Fruit fly (Drosophila melanogaster) whole organism, embryonic: ENCODE data around the gene CG31525.

ENCODE experiments used
- ATbp ChIP-seq: fragments of 200-800 bp; sonication (Bioruptor generic); optimal IDR thresholded peaks from 2 replicates; lab custom pipeline; 2017; ENCODE audit warnings: missing biosample characterization, mild to moderate bottlenecking, missing genetic modification characterization, missing genetic modification reagents
- CG10543 ChIP-seq: fragments of 200-800 bp; sonication (Bioruptor generic); optimal IDR thresholded peaks from 3 replicates; lab custom pipeline; 2017; ENCODE audit warnings: missing biosample characterization, mild to moderate bottlenecking, missing genetic modification characterization, moderate library complexity
- CG10979 ChIP-seq: fragments of 200-800 bp; sonication (Bioruptor generic); optimal IDR thresholded peaks from 2 replicates; lab custom pipeline; 2018; ENCODE audit warnings: missing biosample characterization, mild to moderate bottlenecking, missing genetic modification characterization, moderate library complexity
- CG11696 ChIP-seq: fragments of 200-800 bp; sonication (Bioruptor generic); IDR thresholded peaks from 2 replicates; pipeline ENCODE4 v1.3.6; 2022; ENCODE audit warnings: missing biosample characterization, missing genetic modification characterization
- CG13123 ChIP-seq: fragments of 200-800 bp; sonication (Bioruptor generic); optimal IDR thresholded peaks from 2 replicates; lab custom pipeline; 2016; ENCODE audit warnings: missing biosample characterization, missing genetic modification characterization
- CG15011 ChIP-seq: fragments of 200-800 bp; sonication (Bioruptor generic); optimal IDR thresholded peaks from 3 replicates; lab custom pipeline; 2018; ENCODE audit warnings: missing biosample characterization, mild to moderate bottlenecking, missing genetic modification characterization
- CG17912 ChIP-seq: fragments of 200-800 bp; sonication (Bioruptor generic); optimal IDR thresholded peaks from 2 replicates; lab custom pipeline; 2018; ENCODE audit warnings: missing biosample characterization, mild to moderate bottlenecking, missing genetic modification characterization
- CG1832 ChIP-seq: fragments of 200-800 bp; sonication (Bioruptor generic); optimal IDR thresholded peaks from 2 replicates; lab custom pipeline; 2017; ENCODE audit warnings: missing biosample characterization, mild to moderate bottlenecking, missing genetic modification characterization, inconsistent platforms
- CG18476 ChIP-seq: fragments of 200-800 bp; sonication (Bioruptor generic); optimal IDR thresholded peaks from 2 replicates; lab custom pipeline; 2016; ENCODE audit warnings: missing biosample characterization, mild to moderate bottlenecking, missing genetic modification characterization
- CG2712 ChIP-seq: fragments of 200-800 bp; optimal IDR thresholded peaks from 3 replicates; lab custom pipeline; 2019; ENCODE audit warnings: missing biosample characterization, mild to moderate bottlenecking, missing genetic modification characterization, moderate library complexity
- CG3065 ChIP-seq: fragments of 200-800 bp; sonication (Bioruptor generic); optimal IDR thresholded peaks from 2 replicates; lab custom pipeline; 2016; ENCODE audit warnings: missing biosample characterization, missing genetic modification characterization
- CG3163 ChIP-seq: fragments of 200-800 bp; sonication (Bioruptor generic); optimal IDR thresholded peaks from 3 replicates; lab custom pipeline; 2016; ENCODE audit warnings: missing biosample characterization, missing genetic modification characterization
- CG34224 ChIP-seq: fragments of 200-800 bp; sonication (Bioruptor generic); IDR thresholded peaks from 3 replicates; pipeline ENCODE4 v1.3.6; 2022; ENCODE audit warnings: missing biosample characterization, missing genetic modification characterization; ENCODE audit not compliant: partially characterized antibody
- CG3847 ChIP-seq: fragments of 200-800 bp; sonication (Bioruptor generic); IDR thresholded peaks from 2 replicates; pipeline ENCODE4 v1.3.6; 2022; ENCODE audit warnings: missing biosample characterization, missing genetic modification characterization
- CG42726 ChIP-seq: fragments of 200-800 bp; sonication (Bioruptor generic); IDR thresholded peaks from 2 replicates; pipeline ENCODE4 v1.3.6; 2022; ENCODE audit warnings: missing biosample characterization, missing genetic modification characterization; ENCODE audit not compliant: partially characterized antibody
- CG4424 ChIP-seq: fragments of 200-800 bp; sonication (Bioruptor generic); optimal IDR thresholded peaks from 3 replicates; lab custom pipeline; 2016; ENCODE audit warnings: missing biosample characterization, missing genetic modification characterization
- CG4730 ChIP-seq: fragments of 200-800 bp; sonication (Bioruptor generic); IDR thresholded peaks from 2 replicates; pipeline ENCODE4 v1.3.6; 2022; ENCODE audit warnings: missing biosample characterization, missing genetic modification characterization
- CG6689 ChIP-seq: fragments of 200-800 bp; sonication (Bioruptor generic); IDR thresholded peaks from 2 replicates; pipeline ENCODE4 v1.3.6; 2022; ENCODE audit warnings: missing biosample characterization, missing genetic modification characterization
- CG6765 ChIP-seq: fragments of 200-800 bp; sonication (Bioruptor generic); optimal IDR thresholded peaks from 3 replicates; lab custom pipeline; 2017; ENCODE audit warnings: missing biosample characterization, mild to moderate bottlenecking, missing genetic modification characterization
- CG7372 ChIP-seq: fragments of 200-800 bp; sonication (Bioruptor generic); IDR thresholded peaks from 2 replicates; pipeline ENCODE4 v1.3.6; 2022; ENCODE audit warnings: missing biosample characterization, missing genetic modification characterization
- CG8089 ChIP-seq: fragments of 200-800 bp; sonication (Bioruptor generic); optimal IDR thresholded peaks from 3 replicates; lab custom pipeline; 2016; ENCODE audit warnings: missing biosample characterization, missing genetic modification characterization
- CG8924 ChIP-seq: fragments of 200-800 bp; optimal IDR thresholded peaks from 3 replicates; lab custom pipeline; 2019; ENCODE audit warnings: missing biosample characterization, mild to moderate bottlenecking, missing genetic modification characterization, moderate library complexity
- Camta ChIP-seq: fragments of 200-800 bp; sonication (Bioruptor generic); optimal IDR thresholded peaks from 2 replicates; lab custom pipeline; 2016; ENCODE audit warnings: missing biosample characterization, missing genetic modification characterization
- CoRest ChIP-seq: fragments of 200-800 bp; sonication (Bioruptor generic); optimal IDR thresholded peaks from 3 replicates; lab custom pipeline; 2018; ENCODE audit warnings: missing biosample characterization, mild to moderate bottlenecking, missing genetic modification characterization, moderate library complexity
- Dip3 ChIP-seq: fragments of 200-800 bp; sonication (Bioruptor generic); optimal IDR thresholded peaks from 3 replicates; lab custom pipeline; 2016; ENCODE audit warnings: missing biosample characterization, missing genetic modification characterization
- Fer1 ChIP-seq: fragments of 200-800 bp; sonication (Bioruptor generic); optimal IDR thresholded peaks from 2 replicates; lab custom pipeline; 2017; ENCODE audit warnings: missing biosample characterization, mild to moderate bottlenecking, missing genetic modification characterization
- HLHmδ ChIP-seq: fragments of 200-800 bp; sonication (Bioruptor generic); optimal IDR thresholded peaks from 2 replicates; lab custom pipeline; 2018; ENCODE audit warnings: missing biosample characterization, mild to moderate bottlenecking, missing genetic modification characterization, moderate library complexity
- HmgD ChIP-seq: fragments of 200-800 bp; sonication (Bioruptor generic); optimal IDR thresholded peaks from 3 replicates; lab custom pipeline; 2016; ENCODE audit warnings: missing biosample characterization, missing genetic modification characterization
- HmgZ ChIP-seq: fragments of 200-800 bp; sonication (Bioruptor generic); optimal IDR thresholded peaks from 2 replicates; lab custom pipeline; 2018; ENCODE audit warnings: missing biosample characterization, mild to moderate bottlenecking, missing genetic modification characterization
- Kr ChIP-seq: fragments of 200-800 bp; sonication (Bioruptor generic); optimal IDR thresholded peaks from 2 replicates; lab custom pipeline; 2017; ENCODE audit warnings: missing biosample characterization, mild to moderate bottlenecking, missing genetic modification characterization
- MESR4 ChIP-seq: fragments of 200-800 bp; sonication (Bioruptor generic); optimal IDR thresholded peaks from 2 replicates; lab custom pipeline; 2018; ENCODE audit warnings: missing biosample characterization, mild to moderate bottlenecking, missing genetic modification characterization, moderate library complexity
- Xrp1 ChIP-seq: fragments of 200-800 bp; sonication (Bioruptor generic); IDR thresholded peaks from 2 replicates; pipeline ENCODE4 v1.3.6; 2022; ENCODE audit warnings: missing biosample characterization, missing genetic modification characterization
- YL-1 ChIP-seq: fragments of 200-800 bp; sonication (Bioruptor generic); optimal IDR thresholded peaks from 3 replicates; lab custom pipeline; 2017; ENCODE audit warnings: missing biosample characterization, mild to moderate bottlenecking, missing genetic modification characterization
- caup ChIP-seq: fragments of 200-800 bp; sonication (Bioruptor generic); optimal IDR thresholded peaks from 3 replicates; lab custom pipeline; 2017; ENCODE audit warnings: missing biosample characterization, mild to moderate bottlenecking, missing genetic modification characterization, moderate library complexity; ENCODE audit not compliant: severe bottlenecking
- corto ChIP-seq: fragments of 200-800 bp; sonication (Bioruptor generic); optimal IDR thresholded peaks from 2 replicates; lab custom pipeline; 2016; ENCODE audit warnings: missing biosample characterization, mild to moderate bottlenecking, missing genetic modification characterization, moderate library complexity
- crol ChIP-seq: fragments of 200-800 bp; sonication (Bioruptor generic); IDR thresholded peaks from 2 replicates; pipeline ENCODE4 v1.3.6; 2022; ENCODE audit warnings: missing biosample characterization, missing genetic modification characterization
- dan ChIP-seq: fragments of 200-800 bp; sonication (Bioruptor generic); IDR thresholded peaks from 2 replicates; pipeline ENCODE4 v1.3.6; 2022; ENCODE audit warnings: missing biosample characterization, missing genetic modification characterization
- dmrt99B ChIP-seq: fragments of 200-800 bp; sonication (Bioruptor generic); optimal IDR thresholded peaks from 2 replicates; lab custom pipeline; 2018; ENCODE audit warnings: missing biosample characterization, mild to moderate bottlenecking, missing genetic modification characterization, moderate library complexity
- eyg ChIP-seq: fragments of 200-800 bp; sonication (Bioruptor generic); optimal IDR thresholded peaks from 3 replicates; lab custom pipeline; 2016; ENCODE audit warnings: missing biosample characterization, missing genetic modification characterization
- hkb ChIP-seq, 2 experiments: fragments of 200-800 bp in 1 of 2; fragments of >200 bp in 1 of 2; sonication (Bioruptor generic) in 1 of 2; IDR thresholded peaks in 1 of 2; optimal IDR thresholded peaks in 1 of 2; 2 replicates each; pipeline versions ENCODE4 v1.3.6 to Lab custom; 2017 to 2022; ENCODE audit warnings: missing biosample characterization in 1 of 2, missing genetic modification characterization in 1 of 2
- klu ChIP-seq: fragments of 200-800 bp; sonication (Bioruptor generic); IDR thresholded peaks from 2 replicates; pipeline ENCODE4 v1.3.6; 2022; ENCODE audit warnings: missing biosample characterization, missing genetic modification characterization
- pita ChIP-seq: fragments of 200-800 bp; sonication (Bioruptor generic); optimal IDR thresholded peaks from 2 replicates; lab custom pipeline; 2017; ENCODE audit warnings: missing biosample characterization, mild to moderate bottlenecking, missing genetic modification characterization
- pros ChIP-seq: fragments of 200-800 bp; sonication (Bioruptor generic); optimal IDR thresholded peaks from 3 replicates; lab custom pipeline; 2019; ENCODE audit warnings: missing biosample characterization, mild to moderate bottlenecking, missing genetic modification characterization, moderate library complexity
- sens-2 ChIP-seq: fragments of 200-800 bp; sonication (Bioruptor generic); IDR thresholded peaks from 2 replicates; pipeline ENCODE4 v1.3.6; 2022; ENCODE audit warnings: missing biosample characterization, missing genetic modification characterization
- sima ChIP-seq: fragments of 200-800 bp; sonication (Bioruptor generic); optimal IDR thresholded peaks from 2 replicates; lab custom pipeline; 2016; ENCODE audit warnings: missing biosample characterization, missing genetic modification characterization
- trh ChIP-seq: fragments of 200-800 bp; sonication (Bioruptor generic); optimal IDR thresholded peaks from 2 replicates; lab custom pipeline; 2016; ENCODE audit warnings: missing biosample characterization, missing genetic modification characterization
- zen ChIP-seq: fragments of 200-800 bp; sonication (Bioruptor generic); optimal IDR thresholded peaks from 3 replicates; lab custom pipeline; 2018; ENCODE audit warnings: missing biosample characterization, mild to moderate bottlenecking, missing genetic modification characterization, moderate library complexity
- zf30C ChIP-seq: fragments of 200-800 bp; sonication (Bioruptor generic); optimal IDR thresholded peaks from 3 replicates; lab custom pipeline; 2018; ENCODE audit warnings: missing biosample characterization, mild to moderate bottlenecking, missing genetic modification characterization

Gene CG31525

dm6 chr3R:4453213-4453956 is 26.6 kb downstream of the CG31525 start (continued):
- TF ChIP-seq CoRest (tag; lab: Kevin White, UChicago) (no peak), Dip3 (GFP tag; lab: Kevin White, UChicago) (no peak), YL-1 (peak; percentile 91), dan (no peak), trh (GFP tag; lab: Kevin White, UChicago) (no peak), CG15011 (no peak), CG8089 (GFP tag; lab: Kevin White, UChicago) (no peak), CG10979 (tag; lab: Kevin White, UChicago) (no peak), crol (peak; percentile 78), CG42726 (GFP tag; lab: Robert Waterston, UW) (peak; percentile 59; the same call in 1 of the 2 replicates), CG3065 (GFP tag; lab: Kevin White, UChicago) (no peak), corto (GFP tag; lab: Kevin White, UChicago) (peak; percentile 80), klu (GFP tag; lab: Robert Waterston, UW) (no peak), Camta (no peak), CG3163 (GFP tag; lab: Kevin White, UChicago) (peak; percentile 98), CG10543 (peak; percentile 70), CG11696 (GFP tag; lab: Robert Waterston, UW) (0 out of 2 replicates have a peak, but pooled peaks have one; percentile 46), CG18476 (GFP tag; lab: Kevin White, UChicago) (no peak), CG2712 (tag; lab: Kevin White, UChicago) (peak; percentile 27), CG17912 (GFP tag; lab: Kevin White, UChicago) (no peak), zen (tag; lab: Kevin White, UChicago) (peak; percentile 32), Kr (GFP tag; lab: Kevin White, UChicago) (no peak), HmgZ (tag; lab: Kevin White, UChicago) (peak; percentile 41), CG3847 (no peak), CG6765 (GFP tag; lab: Kevin White, UChicago) (peak; percentile 28), Xrp1 (GFP tag; lab: Robert Waterston, UW) (peak; percentile 33; the same call in 1 of the 2 replicates), hkb (optimal IDR thresholded peaks at IDR 0.05; lab: Kevin White, UChicago) (no peak), hkb (GFP tag; IDR thresholded peaks at IDR 0.05; lab: Robert Waterston, UW) (peak; percentile 46; the same call in 1 of the 2 replicates), HmgD (GFP tag; lab: Kevin White, UChicago) (peak; percentile 74), CG13123 (GFP tag; lab: Kevin White, UChicago) (no peak), eyg (peak; percentile 2), CG1832 (GFP tag; lab: Kevin White, UChicago) (no peak), CG34224 (GFP tag; lab: Robert Waterston, UW) (peak; percentile 68), pros (GFP tag; lab: Kevin White, UChicago) (peak; percentile 93), zf30C (GFP tag; lab: Kevin White, UChicago) (no peak), sens-2 (peak; percentile 34; the same call in 1 of the 2 replicates), caup (GFP tag; lab: Kevin White, UChicago) (peak; percentile 4), CG6689 (GFP tag; lab: Robert Waterston, UW) (0 out of 2 replicates have a peak, but pooled peaks have one; percentile 4), CG8924 (tag; lab: Kevin White, UChicago) (peak; percentile 18), CG4424 (GFP tag; lab: Kevin White, UChicago) (no peak), ATbp (no peak), pita (GFP tag; lab: Kevin White, UChicago) (no peak), CG4730 (GFP tag; lab: Robert Waterston, UW) (no peak), HLHmδ (GFP tag; lab: Kevin White, UChicago) (peak; percentile 93), dmrt99B (tag; lab: Kevin White, UChicago) (no peak), Fer1 (peak; percentile 49), MESR4 (GFP tag; lab: Kevin White, UChicago) (peak; percentile 61), CG7372 (no peak), sima (GFP tag; lab: Kevin White, UChicago) (no peak)
